Fruit fly (Drosophila melanogaster): ENCODE results near the gene CG8281.

- TF ChIP-seq CG17806 (tag; optimal IDR thresholded peaks at IDR 0.05) (no peak), Snoo (tag; optimal IDR thresholded peaks at IDR 0.05) (no peak), Ets98B (GFP tag; IDR thresholded peaks at IDR 0.05) (no peak), CG12605 (GFP tag; IDR thresholded peaks at IDR 0.05) (peak; percentile 44), gl (tag; optimal IDR thresholded peaks at IDR 0.05) (no peak), CG9948 (tag; optimal IDR thresholded peaks at IDR 0.05) (no peak), CG10348 (GFP tag; IDR thresholded peaks at IDR 0.05) (no peak), D1 (tag; optimal IDR thresholded peaks at IDR 0.05) (no peak), CG4496 (GFP tag; IDR thresholded peaks at IDR 0.05) (peak; percentile 25; the same call in 1 of the 3 replicates), fd96Ca (GFP tag; IDR thresholded peaks at IDR 0.05) (no peak), CG8301 (tag; optimal IDR thresholded peaks at IDR 0.05) (no peak)
Measured at dm6 chr3L:7883298-7883697, 29.0 kb upstream of the CG8281 start.

Measured in whole organism, pupa.